Fruit fly (Drosophila melanogaster): ENCODE measurements around the gene CG4928.

dm6 chrX:16906065-16906464, 6.9 kb upstream of the CG4928 start:
- no peak for TF ChIP-seq CG8478 (optimal IDR thresholded peaks at IDR 0.05)
- no peak for TF ChIP-seq Dll (optimal IDR thresholded peaks at IDR 0.05)
- TF ChIP-seq psq (optimal IDR thresholded peaks at IDR 0.05) = no peak

All from whole organism.